Fruit fly (Drosophila melanogaster): ENCODE data around the gene noc.

dm6 chr2L:14517335-14517734 is 26.7 kb downstream of the noc start:
- TF ChIP-seq CG9948 (tag; optimal IDR thresholded peaks at IDR 0.05) (no peak), CG32121 (GFP tag; IDR thresholded peaks at IDR 0.05) (no peak), CG17806 (tag; optimal IDR thresholded peaks at IDR 0.05) (no peak), Ets98B (GFP tag; IDR thresholded peaks at IDR 0.05) (no peak), CG10348 (GFP tag; IDR thresholded peaks at IDR 0.05) (no peak), D1 (tag; optimal IDR thresholded peaks at IDR 0.05) (no peak), CG15710 (tag; optimal IDR thresholded peaks at IDR 0.05) (no peak), rn (GFP tag; IDR thresholded peaks at IDR 0.05) (no peak), EcR (GFP tag; optimal IDR thresholded peaks at IDR 0.05) (no peak), gl (tag; optimal IDR thresholded peaks at IDR 0.05) (no peak), CG14655 (GFP tag; optimal IDR thresholded peaks at IDR 0.05) (no peak)

Data from whole organism, pupa.